Fruit fly (Drosophila melanogaster) ovary, adult (tissue): ENCODE results near the gene CG3868.
A peak's percentile ranks its signal among the peaks of the same experiment; 100 is the strongest.

ENCODE experiments used
- CG17801 ChIP-seq: fragments of 200-800 bp; optimal IDR thresholded peaks from 2 replicates; lab custom pipeline; 2019; ENCODE audit warnings: missing biosample characterization, mild to moderate bottlenecking, missing genetic modification characterization, moderate library complexity; ENCODE audit not compliant: partially characterized antibody

Gene CG3868

DNA sequence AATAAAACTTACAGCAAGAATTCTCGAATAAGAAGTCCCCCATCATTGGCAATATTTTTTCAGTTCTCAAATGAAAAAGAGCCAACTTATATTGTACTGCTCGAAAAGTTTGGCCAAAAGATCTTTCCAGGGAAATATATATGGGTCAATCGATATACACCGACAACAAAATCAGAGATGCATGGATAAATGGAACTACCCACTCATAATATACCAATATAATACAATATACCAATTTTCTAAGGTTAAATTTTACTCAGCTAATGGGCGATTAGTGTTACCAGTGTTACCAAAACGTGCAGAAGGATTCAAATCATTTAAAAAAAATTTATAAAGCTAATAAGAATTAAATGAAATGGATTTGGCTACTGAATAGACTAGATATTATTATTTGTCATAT, 6.2 kb upstream of the CG3868 start:
- no peak for TF ChIP-seq CG17801 (GFP tag; lab: Kevin White, UChicago)

DNA sequence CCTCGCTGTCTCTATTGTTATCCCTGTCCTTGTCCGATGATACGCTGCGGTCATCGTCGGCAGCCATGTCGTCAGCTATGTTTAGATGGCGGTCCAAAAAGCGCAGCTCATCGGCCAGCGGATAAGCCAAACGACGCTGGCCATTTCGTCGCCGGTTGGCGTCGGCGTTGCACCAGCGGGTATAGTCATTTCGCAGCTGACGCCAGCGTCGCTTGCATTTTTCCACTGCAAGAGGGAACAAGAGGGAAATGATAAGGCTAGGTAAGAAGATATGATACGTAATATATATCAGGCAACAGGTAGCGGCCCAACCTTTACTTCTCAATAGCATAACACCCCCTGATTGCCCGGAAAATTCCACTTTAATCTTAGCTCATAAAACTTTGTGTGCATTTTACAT, 4.1 kb upstream of the CG3868 start:
- no peak for TF ChIP-seq CG17801 (GFP tag; lab: Kevin White, UChicago)

DNA sequence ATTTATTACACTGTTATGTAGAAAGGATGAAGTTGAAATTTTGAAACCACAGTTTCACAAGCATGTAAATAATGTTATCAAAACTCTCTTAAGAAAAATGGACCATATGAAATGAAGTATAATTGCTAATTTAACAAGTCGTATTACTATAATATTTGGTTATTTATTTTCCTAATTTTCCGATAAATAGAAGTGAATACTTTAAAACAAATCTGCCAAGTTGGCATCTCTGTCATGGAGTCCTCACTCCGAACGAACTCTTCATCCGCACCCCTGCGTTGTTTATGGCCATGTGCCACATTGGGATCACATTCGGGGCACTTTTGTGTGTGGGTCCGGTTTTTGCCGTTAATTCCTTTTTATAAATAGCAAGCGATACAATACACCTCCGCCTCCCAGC, 2.7 kb downstream of the CG3868 start:
- TF ChIP-seq CG17801 (GFP tag; lab: Kevin White, UChicago), result no peak

DNA sequence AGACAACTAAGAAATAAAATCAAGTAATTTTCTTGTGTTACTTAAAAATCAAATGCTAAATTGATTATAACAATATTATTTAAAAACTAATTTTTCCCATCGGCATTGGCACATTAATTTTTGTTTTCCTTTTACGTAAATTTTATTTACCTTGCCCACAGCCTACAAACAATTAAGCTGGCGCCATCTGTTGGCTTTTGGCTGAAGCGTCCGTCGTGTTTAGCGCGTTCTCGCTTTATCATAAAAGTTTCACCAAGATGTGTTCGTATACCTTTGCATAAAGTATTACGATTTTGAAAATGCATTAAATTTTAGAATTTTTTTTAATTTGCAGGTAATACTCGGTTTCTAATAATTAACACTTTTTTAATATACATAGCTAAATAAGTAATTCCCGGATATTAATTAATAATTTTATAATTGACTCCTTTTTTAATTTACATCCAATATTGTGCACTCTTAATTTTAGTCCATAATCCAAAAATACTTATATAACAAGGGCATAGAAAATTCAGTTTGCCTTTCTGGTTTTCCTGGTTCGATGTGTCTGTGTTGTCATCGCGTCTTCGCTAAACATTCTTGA, 5.4 kb downstream of the CG3868 start:
- no peak for TF ChIP-seq CG17801 (GFP tag; lab: Kevin White, UChicago)

- no peak for TF ChIP-seq CG17801 (GFP tag; lab: Kevin White, UChicago)
Observed at dm6 chr3L:14389242-14389641, 13.3 kb downstream of the CG3868 start.

DNA sequence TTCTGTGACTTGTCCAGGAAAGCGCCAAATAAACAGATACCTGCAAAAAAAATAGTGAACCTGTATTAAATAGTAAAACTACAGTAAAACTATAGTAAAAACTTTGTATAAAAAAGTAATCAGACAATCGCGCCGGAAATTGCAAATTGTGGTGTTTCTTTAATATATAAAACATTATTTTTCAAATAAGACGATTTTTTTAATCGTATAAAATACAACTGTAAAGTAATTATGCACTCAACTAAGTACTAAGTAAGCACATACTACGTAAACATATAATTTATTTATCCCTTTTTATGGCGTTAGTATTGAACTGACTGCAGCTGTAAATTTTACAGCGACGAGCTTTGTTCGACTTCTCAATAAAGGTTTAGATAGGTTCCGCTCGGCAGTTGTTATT, 21.0 kb downstream of the CG3868 start, which contains the start of gene CG43120:
CG43120 (plus strand) TSS at position 391 of the 400 bp plus-strand sequence.
- no peak for TF ChIP-seq CG17801 (GFP tag; lab: Kevin White, UChicago)

DNA sequence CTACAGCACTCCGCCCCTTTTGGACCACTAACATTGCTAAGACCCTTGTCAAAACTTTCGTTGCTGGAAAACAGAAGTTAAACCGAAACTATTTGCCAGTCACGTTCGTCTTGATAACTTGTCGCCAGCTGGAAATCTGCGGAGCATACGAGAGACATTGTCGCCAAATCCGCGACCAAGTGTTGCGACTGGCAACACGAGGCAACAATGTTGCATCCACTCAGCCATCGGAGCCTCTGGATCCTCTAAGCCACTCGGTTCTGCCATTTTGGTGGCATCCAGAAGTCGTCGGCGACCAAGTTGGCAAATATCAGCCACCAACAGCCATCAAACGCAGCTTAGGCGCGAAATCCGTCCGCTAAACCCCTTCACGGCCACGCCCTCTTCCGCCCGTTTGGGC, 26.7 kb downstream of the CG3868 start:
- no peak for TF ChIP-seq CG17801 (GFP tag; lab: Kevin White, UChicago)

DNA sequence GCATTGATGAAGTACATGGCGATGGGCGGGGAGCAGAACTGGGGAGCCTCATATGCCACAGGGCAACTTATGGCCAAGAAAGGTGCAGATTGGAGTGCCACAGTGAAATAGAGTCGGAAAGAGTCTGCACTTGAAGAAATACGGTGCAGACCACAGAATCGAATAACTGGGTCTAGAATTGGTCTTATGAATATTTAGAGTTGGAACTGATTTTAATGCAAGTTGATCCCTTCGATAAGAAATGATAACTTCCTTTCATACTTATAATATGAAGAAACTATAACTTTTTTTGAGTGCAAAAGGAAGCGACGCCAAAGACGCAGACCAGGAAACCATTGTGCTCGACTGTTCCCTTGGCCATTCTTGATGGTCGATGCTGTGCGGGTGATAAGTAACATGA, 28.0 kb downstream of the CG3868 start:
- TF ChIP-seq CG17801 (GFP tag; lab: Kevin White, UChicago), result no peak

DNA sequence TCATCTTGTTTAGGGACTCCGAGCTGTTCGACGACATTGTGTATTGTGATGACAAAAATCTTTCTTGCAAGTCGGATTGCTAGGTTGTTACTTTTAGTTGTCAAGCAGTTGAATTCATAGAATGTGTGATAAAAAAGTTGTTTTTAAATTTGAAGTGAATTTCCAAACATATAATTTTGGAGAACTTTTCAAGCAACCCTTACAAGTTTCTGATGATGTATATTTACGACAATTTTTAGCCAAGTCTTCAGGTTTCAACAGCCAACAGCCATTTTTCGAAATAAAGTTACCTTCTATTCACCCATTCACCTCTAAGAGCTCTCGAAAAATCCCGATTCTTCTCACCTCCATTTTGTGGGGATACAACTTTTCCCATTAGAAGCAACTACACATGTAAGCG, 32.9 kb downstream of the CG3868 start, which contains the start of gene CG13481:
CG13481 (minus strand) TSS at position 101 of the 400 bp plus-strand sequence.
- no peak for TF ChIP-seq CG17801 (GFP tag; lab: Kevin White, UChicago)

DNA sequence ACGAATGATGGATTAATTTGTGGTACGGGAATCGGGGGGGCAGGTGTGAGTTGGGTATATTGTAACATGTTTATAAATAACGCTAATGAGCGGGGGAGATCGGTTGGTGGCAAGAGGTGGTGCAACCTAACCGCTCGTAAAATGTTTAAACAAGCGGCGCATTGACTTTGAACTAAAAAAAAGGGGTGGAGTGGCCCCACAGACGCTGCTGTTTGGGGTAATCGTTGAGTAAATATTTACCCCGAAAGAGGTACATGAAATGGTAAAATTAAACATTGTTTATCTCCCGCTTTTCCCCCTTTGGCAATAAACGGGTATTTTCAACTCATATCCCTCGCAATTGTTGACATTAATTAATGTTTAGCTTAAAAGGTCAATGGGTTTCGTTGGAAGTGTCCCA, 36.4 kb downstream of the CG3868 start:
- no peak for TF ChIP-seq CG17801 (GFP tag; lab: Kevin White, UChicago)

DNA sequence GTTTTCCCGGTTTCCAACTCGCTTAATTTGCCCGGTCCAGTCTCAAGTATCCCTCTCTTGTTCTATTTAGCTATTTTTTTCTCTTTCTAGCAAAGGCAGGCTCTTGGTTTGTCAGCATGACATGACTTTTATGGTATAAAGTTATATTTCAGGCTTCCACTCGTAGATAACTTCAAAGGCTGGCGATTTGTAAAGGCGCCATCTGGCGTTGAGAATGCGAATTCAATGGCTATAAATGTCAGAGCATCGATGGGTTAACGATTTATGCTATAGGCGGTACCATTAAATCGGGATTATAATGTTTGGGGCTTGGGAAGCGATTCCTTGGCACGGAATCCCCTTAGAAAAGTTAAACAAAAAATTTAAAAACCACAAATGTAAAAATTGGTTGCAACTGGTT, 37.1 kb downstream of the CG3868 start:
- no peak for TF ChIP-seq CG17801 (GFP tag; lab: Kevin White, UChicago)

DNA sequence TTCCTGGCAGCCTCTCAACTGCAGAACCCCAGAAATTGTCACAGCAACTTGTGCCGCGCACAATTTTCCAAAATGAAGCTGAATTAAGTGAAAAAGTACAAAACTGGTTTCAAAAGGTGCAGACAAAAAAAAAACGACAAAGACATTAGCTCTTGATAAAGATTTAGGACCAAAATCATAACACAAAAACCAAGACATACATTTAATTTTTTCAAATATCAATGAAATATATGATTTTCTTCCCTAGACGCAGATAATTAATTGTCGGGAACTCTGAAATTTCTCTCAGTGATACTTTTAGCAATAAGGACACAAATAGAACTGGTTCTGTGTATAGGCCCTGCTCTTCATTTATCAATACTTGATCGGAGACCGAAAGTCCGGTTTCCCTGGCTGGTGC, 37.8 kb downstream of the CG3868 start:
- TF ChIP-seq CG17801 (GFP tag; lab: Kevin White, UChicago), result no peak

DNA sequence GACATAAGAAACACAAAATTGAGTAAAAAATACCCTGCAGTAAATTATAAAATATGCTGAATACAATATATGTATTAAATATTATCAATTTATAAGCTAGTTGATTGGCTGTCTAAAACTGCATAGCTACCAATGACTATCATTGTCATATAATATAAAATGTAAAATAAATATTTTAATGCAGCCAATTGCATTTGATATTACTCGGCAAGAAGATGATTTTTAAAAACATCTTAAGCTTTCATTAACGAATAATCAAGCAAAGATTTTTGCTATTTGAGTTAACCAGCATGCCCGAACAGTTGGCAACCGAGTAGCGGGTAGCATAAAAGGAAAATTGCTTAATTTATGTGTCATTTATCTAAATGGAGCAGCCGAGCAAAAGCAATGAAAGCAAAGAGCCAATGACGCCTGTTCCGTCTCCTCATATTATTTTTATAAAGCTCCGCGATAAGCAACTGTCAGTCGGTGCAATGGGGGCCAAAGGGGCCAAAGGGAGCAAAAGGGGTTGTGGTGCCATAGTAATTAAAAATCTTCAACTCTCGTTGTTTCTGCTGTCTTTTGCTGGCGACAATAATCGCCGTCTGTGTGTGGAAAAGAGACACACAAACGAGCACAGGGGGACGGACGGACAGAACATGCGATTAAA, 39.3 kb downstream of the CG3868 start:
- TF ChIP-seq CG17801 (GFP tag; lab: Kevin White, UChicago), result peak; percentile 28

dm6 chr3L:14362660-14363059, 39.9 kb downstream of the CG3868 start:
- no peak for TF ChIP-seq CG17801 (GFP tag; lab: Kevin White, UChicago)

DNA sequence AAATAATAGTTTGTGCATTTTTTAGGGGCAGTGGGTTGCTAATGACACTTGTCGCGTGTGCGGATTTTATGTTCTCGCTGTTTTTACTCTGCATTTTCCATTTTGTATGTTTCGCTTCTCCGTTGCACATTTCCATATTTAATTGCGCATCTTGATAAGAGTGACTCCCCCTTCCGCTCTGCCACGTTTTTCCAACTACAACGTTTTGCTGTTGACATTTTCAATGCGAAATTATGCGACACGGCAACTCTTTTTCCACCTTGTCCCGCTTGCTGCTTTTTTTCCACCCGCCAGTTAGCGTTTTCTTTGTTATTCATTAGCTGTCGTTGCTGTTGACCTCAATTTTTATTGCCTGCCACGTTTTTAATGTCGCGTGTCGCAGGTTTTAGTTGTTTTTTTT, 40.5 kb downstream of the CG3868 start:
- no peak for TF ChIP-seq CG17801 (GFP tag; lab: Kevin White, UChicago)
